Fruit fly (Drosophila melanogaster) whole organism, embryonic: ENCODE measurements around the gene CG15894.
A peak's percentile ranks its signal among the peaks of the same experiment; 100 is the strongest.

Experiments used
- CG10267 ChIP-seq: fragments of 200-800 bp; sonication (Bioruptor generic); optimal IDR thresholded peaks from 2 replicates; lab custom pipeline; 2018; ENCODE audit warnings: missing biosample characterization, mild to moderate bottlenecking, missing genetic modification characterization, moderate library complexity
- CG10543 ChIP-seq: fragments of 200-800 bp; sonication (Bioruptor generic); optimal IDR thresholded peaks from 3 replicates; lab custom pipeline; 2017; ENCODE audit warnings: missing biosample characterization, mild to moderate bottlenecking, missing genetic modification characterization, moderate library complexity
- CG12155 ChIP-seq: fragments of 200-800 bp; sonication (Bioruptor generic); optimal IDR thresholded peaks from 3 replicates; lab custom pipeline; 2016; ENCODE audit warnings: missing biosample characterization, missing genetic modification characterization
- CG15011 ChIP-seq: fragments of 200-800 bp; sonication (Bioruptor generic); optimal IDR thresholded peaks from 3 replicates; lab custom pipeline; 2018; ENCODE audit warnings: missing biosample characterization, mild to moderate bottlenecking, missing genetic modification characterization
- CG16815 ChIP-seq: fragments of 200-800 bp; sonication (Bioruptor generic); optimal IDR thresholded peaks from 3 replicates; lab custom pipeline; 2017; ENCODE audit warnings: missing biosample characterization, mild to moderate bottlenecking, missing genetic modification characterization
- CG17361 ChIP-seq: fragments of 200-800 bp; sonication (Bioruptor generic); IDR thresholded peaks from 3 replicates; pipeline ENCODE4 v1.3.6; 2022; ENCODE audit warnings: missing biosample characterization, missing genetic modification characterization
- CG17829 ChIP-seq: fragments of 200-800 bp; optimal IDR thresholded peaks from 2 replicates; lab custom pipeline; 2019; ENCODE audit warnings: missing biosample characterization, mild to moderate bottlenecking, missing genetic modification characterization, moderate library complexity
- CG18476 ChIP-seq: fragments of 200-800 bp; sonication (Bioruptor generic); optimal IDR thresholded peaks from 2 replicates; lab custom pipeline; 2016; ENCODE audit warnings: missing biosample characterization, mild to moderate bottlenecking, missing genetic modification characterization
- CG18599 ChIP-seq: fragments of 200-800 bp; sonication (Bioruptor generic); optimal IDR thresholded peaks from 3 replicates; lab custom pipeline; 2017; ENCODE audit warnings: missing biosample characterization, missing genetic modification characterization, mild to moderate bottlenecking, moderate library complexity, missing genetic modification reagents
- CG2120 ChIP-seq: fragments of 200-800 bp; sonication (Bioruptor generic); optimal IDR thresholded peaks from 3 replicates; lab custom pipeline; 2016; ENCODE audit warnings: missing biosample characterization, missing genetic modification characterization
- CG2129 ChIP-seq: fragments of 200-800 bp; sonication (Bioruptor generic); IDR thresholded peaks from 2 replicates; pipeline ENCODE4 v1.3.6; 2022; ENCODE audit warnings: missing biosample characterization, missing genetic modification characterization; ENCODE audit not compliant: partially characterized antibody
- CG3281 ChIP-seq: fragments of 200-800 bp; sonication (Bioruptor generic); optimal IDR thresholded peaks from 3 replicates; lab custom pipeline; 2017; ENCODE audit warnings: missing biosample characterization, mild to moderate bottlenecking, missing genetic modification characterization
- CG33557 ChIP-seq: fragments of 200-800 bp; sonication (Bioruptor generic); optimal IDR thresholded peaks from 2 replicates; lab custom pipeline; 2019; ENCODE audit warnings: missing biosample characterization, mild to moderate bottlenecking, missing genetic modification characterization, moderate library complexity
- CG4730 ChIP-seq: fragments of 200-800 bp; sonication (Bioruptor generic); IDR thresholded peaks from 2 replicates; pipeline ENCODE4 v1.3.6; 2022; ENCODE audit warnings: missing biosample characterization, missing genetic modification characterization
- CG5953 ChIP-seq: fragments of 200-800 bp; sonication (Bioruptor generic); IDR thresholded peaks from 2 replicates; pipeline ENCODE4 v1.3.6; 2022; ENCODE audit warnings: missing biosample characterization, missing genetic modification characterization
- CG7963 ChIP-seq: fragments of 200-800 bp; sonication (Bioruptor generic); IDR thresholded peaks from 3 replicates; pipeline ENCODE4 v1.3.6; 2022; ENCODE audit warnings: missing biosample characterization, missing genetic modification characterization; ENCODE audit not compliant: partially characterized antibody
- CG8281 ChIP-seq: fragments of 200-800 bp; sonication (Bioruptor generic); optimal IDR thresholded peaks from 2 replicates; lab custom pipeline; 2018; ENCODE audit warnings: missing biosample characterization, mild to moderate bottlenecking, missing genetic modification characterization, moderate library complexity
- CG8944 ChIP-seq: fragments of 200-800 bp; sonication (Bioruptor generic); optimal IDR thresholded peaks from 3 replicates; lab custom pipeline; 2016; ENCODE audit warnings: missing biosample characterization, missing genetic modification characterization
- Dip3 ChIP-seq: fragments of 200-800 bp; sonication (Bioruptor generic); optimal IDR thresholded peaks from 3 replicates; lab custom pipeline; 2016; ENCODE audit warnings: missing biosample characterization, missing genetic modification characterization
- Drgx ChIP-seq: fragments of 200-800 bp; sonication (Bioruptor generic); IDR thresholded peaks from 2 replicates; pipeline ENCODE4 v1.3.6; 2022; ENCODE audit warnings: missing biosample characterization, missing genetic modification characterization
- Hr51 ChIP-seq, 2 experiments: fragments of 200-800 bp; sonication (Bioruptor generic); optimal IDR thresholded peaks; 2 replicates in 1 of 2; 3 replicates in 1 of 2; lab custom pipeline; 2016 to 2018; ENCODE audit warnings: missing biosample characterization in 2 of 2, missing genetic modification characterization in 2 of 2, mild to moderate bottlenecking in 1 of 2, moderate library complexity in 1 of 2
- Hr78 ChIP-seq, 2 experiments: fragments of 200-800 bp in 1 of 2; fragments of >200 bp in 1 of 2; sonication (Bioruptor generic) in 1 of 2; optimal IDR thresholded peaks; 2 replicates each; lab custom pipeline; 2017 to 2019; ENCODE audit warnings: missing biosample characterization in 2 of 2, missing genetic modification characterization in 2 of 2, mild to moderate bottlenecking in 1 of 2, moderate library complexity in 1 of 2
- Mad ChIP-seq: fragments of 200-800 bp; sonication (Bioruptor generic); optimal IDR thresholded peaks from 2 replicates; lab custom pipeline; 2016; ENCODE audit warnings: missing biosample characterization, missing genetic modification characterization
- Mes4 ChIP-seq: fragments of 200-800 bp; sonication (Bioruptor generic); optimal IDR thresholded peaks from 2 replicates; lab custom pipeline; 2016; ENCODE audit warnings: missing biosample characterization, missing genetic modification characterization
- Mrtf ChIP-seq: fragments of 200-800 bp; sonication (Bioruptor generic); IDR thresholded peaks from 3 replicates; pipeline ENCODE4 v1.3.6; 2022; ENCODE audit warnings: missing biosample characterization, missing genetic modification characterization
- NK7.1 ChIP-seq: fragments of 200-800 bp; sonication (Bioruptor generic); optimal IDR thresholded peaks from 3 replicates; lab custom pipeline; 2016; ENCODE audit warnings: missing biosample characterization, missing genetic modification characterization
- Neu2 ChIP-seq: fragments of 200-800 bp; sonication (Bioruptor generic); optimal IDR thresholded peaks from 3 replicates; lab custom pipeline; 2016; ENCODE audit warnings: missing biosample characterization, missing genetic modification characterization, borderline replicate concordance
- NfI ChIP-seq: fragments of 200-800 bp; sonication (Bioruptor generic); optimal IDR thresholded peaks from 3 replicates; lab custom pipeline; 2018; ENCODE audit warnings: missing biosample characterization, mild to moderate bottlenecking, missing genetic modification characterization, moderate library complexity
- Optix ChIP-seq: fragments of 200-800 bp; sonication (Bioruptor generic); IDR thresholded peaks from 3 replicates; pipeline ENCODE4 v1.3.6; 2022; ENCODE audit warnings: missing biosample characterization, missing genetic modification characterization
- Side ChIP-seq: fragments of 200-800 bp; sonication (Bioruptor generic); optimal IDR thresholded peaks from 2 replicates; lab custom pipeline; 2016; ENCODE audit warnings: missing biosample characterization, missing genetic modification characterization
- Sox100B ChIP-seq: fragments of 200-800 bp; sonication (Bioruptor generic); optimal IDR thresholded peaks from 3 replicates; lab custom pipeline; 2018; ENCODE audit warnings: missing biosample characterization, mild to moderate bottlenecking, missing genetic modification characterization
- Spps ChIP-seq: fragments of 200-800 bp; sonication (Bioruptor generic); optimal IDR thresholded peaks from 2 replicates; lab custom pipeline; 2018; ENCODE audit warnings: missing biosample characterization, mild to moderate bottlenecking, missing genetic modification characterization
- amos ChIP-seq: fragments of 200-800 bp; sonication (Bioruptor generic); IDR thresholded peaks from 2 replicates; pipeline ENCODE4 v1.3.6; 2022; ENCODE audit warnings: missing biosample characterization, missing genetic modification characterization; ENCODE audit not compliant: partially characterized antibody
- bbx ChIP-seq: fragments of 200-800 bp; sonication (Bioruptor generic); IDR thresholded peaks from 2 replicates; pipeline ENCODE4 v1.3.6; 2022; ENCODE audit warnings: missing biosample characterization, missing genetic modification characterization; ENCODE audit not compliant: partially characterized antibody
- chm ChIP-seq: fragments of 200-800 bp; sonication (Bioruptor generic); IDR thresholded peaks from 2 replicates; pipeline ENCODE4 v1.3.6; 2022; ENCODE audit warnings: missing biosample characterization, missing genetic modification characterization
- corto ChIP-seq: fragments of 200-800 bp; sonication (Bioruptor generic); optimal IDR thresholded peaks from 2 replicates; lab custom pipeline; 2016; ENCODE audit warnings: missing biosample characterization, mild to moderate bottlenecking, missing genetic modification characterization, moderate library complexity
- cwo ChIP-seq: fragments of 200-800 bp; sonication (Bioruptor generic); optimal IDR thresholded peaks from 3 replicates; lab custom pipeline; 2017; ENCODE audit warnings: missing biosample characterization, missing genetic modification characterization, mild to moderate bottlenecking, moderate library complexity, missing genetic modification reagents
- eyg ChIP-seq: fragments of 200-800 bp; sonication (Bioruptor generic); optimal IDR thresholded peaks from 3 replicates; lab custom pipeline; 2016; ENCODE audit warnings: missing biosample characterization, missing genetic modification characterization
- hkb ChIP-seq, 2 experiments: fragments of 200-800 bp in 1 of 2; fragments of >200 bp in 1 of 2; sonication (Bioruptor generic) in 1 of 2; IDR thresholded peaks in 1 of 2; optimal IDR thresholded peaks in 1 of 2; 2 replicates each; pipeline versions ENCODE4 v1.3.6 to Lab custom; 2017 to 2022; ENCODE audit warnings: missing biosample characterization in 1 of 2, missing genetic modification characterization in 1 of 2
- jumu ChIP-seq: fragments of 200-800 bp; sonication (Bioruptor generic); optimal IDR thresholded peaks from 3 replicates; lab custom pipeline; 2016; ENCODE audit warnings: missing biosample characterization, missing genetic modification characterization
- onecut ChIP-seq: fragments of 200-800 bp; sonication (Bioruptor generic); IDR thresholded peaks from 2 replicates; pipeline ENCODE4 v1.3.6; 2022; ENCODE audit warnings: missing biosample characterization, missing genetic modification characterization
- pfk ChIP-seq: fragments of 200-800 bp; sonication (Bioruptor generic); optimal IDR thresholded peaks from 2 replicates; lab custom pipeline; 2018; ENCODE audit warnings: missing biosample characterization, mild to moderate bottlenecking, missing genetic modification characterization, moderate library complexity
- pnt ChIP-seq: fragments of 200-800 bp; sonication (Bioruptor generic); optimal IDR thresholded peaks from 3 replicates; lab custom pipeline; 2016; ENCODE audit warnings: missing biosample characterization, missing genetic modification characterization
- row ChIP-seq: fragments of 200-800 bp; sonication (Bioruptor generic); IDR thresholded peaks from 3 replicates; pipeline ENCODE4 v1.3.6; 2022; ENCODE audit warnings: missing biosample characterization, missing genetic modification characterization
- salm ChIP-seq: fragments of 200-800 bp; sonication (Bioruptor generic); optimal IDR thresholded peaks from 2 replicates; lab custom pipeline; 2018; ENCODE audit warnings: missing biosample characterization, mild to moderate bottlenecking, missing genetic modification characterization
- sens ChIP-seq: fragments of 200-800 bp; sonication (Bioruptor generic); peaks from one replicate; lab custom pipeline; 2016; ENCODE audit warnings: missing biosample characterization, missing genetic modification characterization
- ssp ChIP-seq: fragments of 200-800 bp; sonication (Bioruptor generic); IDR thresholded peaks from 2 replicates; pipeline ENCODE4 v1.3.6; 2022; ENCODE audit warnings: missing biosample characterization, missing genetic modification characterization
- vvl ChIP-seq: fragments of 200-800 bp; sonication (Bioruptor generic); IDR thresholded peaks from 2 replicates; pipeline ENCODE4 v1.3.6; 2022; ENCODE audit warnings: missing biosample characterization, missing genetic modification characterization
- zen ChIP-seq: fragments of 200-800 bp; sonication (Bioruptor generic); optimal IDR thresholded peaks from 3 replicates; lab custom pipeline; 2018; ENCODE audit warnings: missing biosample characterization, mild to moderate bottlenecking, missing genetic modification characterization, moderate library complexity

The CG15894 gene

dm6 chrX:6340593-6341068 is 31.6 kb downstream of the CG15894 start (continued):
- TF ChIP-seq CG7963 (GFP tag; lab: Robert Waterston, UW) (no peak), row (peak; percentile 69; the same call in 2 of the 3 replicates), CG18476 (peak; percentile 43), sens (GFP tag; lab: Kevin White, UChicago) (peak; percentile 87), salm (tag; lab: Kevin White, UChicago) (peak; percentile 58), bbx (GFP tag; lab: Robert Waterston, UW) (no peak), amos (GFP tag; lab: Robert Waterston, UW) (no peak), zen (tag; lab: Kevin White, UChicago) (no peak), CG5953 (GFP tag; lab: Robert Waterston, UW) (no peak), Optix (no peak), cwo (GFP tag; lab: Kevin White, UChicago) (peak; percentile 17), vvl (GFP tag; lab: Robert Waterston, UW) (peak; percentile 52; the same call in 1 of the 2 replicates), CG2129 (GFP tag; lab: Robert Waterston, UW) (no peak), Mrtf (GFP tag; lab: Robert Waterston, UW) (peak; percentile 46; the same call in 1 of the 3 replicates), CG12155 (GFP tag; lab: Kevin White, UChicago) (peak; percentile 43), Drgx (peak; percentile 60), CG33557 (GFP tag; lab: Kevin White, UChicago) (peak; percentile 6), CG2120 (GFP tag; lab: Kevin White, UChicago) (peak; percentile 66), CG3281 (GFP tag; lab: Kevin White, UChicago) (peak; percentile 90), onecut (no peak), CG18599 (GFP tag; lab: Kevin White, UChicago) (peak; percentile 84), CG17361 (GFP tag; lab: Robert Waterston, UW) (peak; percentile 87), CG8944 (GFP tag; lab: Kevin White, UChicago) (no peak), Spps (tag; lab: Kevin White, UChicago) (peak; percentile 24), NK7.1 (GFP tag; lab: Kevin White, UChicago) (no peak), CG10267 (peak; percentile 66), pnt (GFP tag; lab: Kevin White, UChicago) (no peak), Side (GFP tag; lab: Kevin White, UChicago) (no peak), CG8281 (tag; lab: Kevin White, UChicago) (peak; percentile 53), CG4730 (GFP tag; lab: Robert Waterston, UW) (no peak), CG17829 (tag; lab: Kevin White, UChicago) (peak; percentile 64), Hr78 (GFP tag; optimal IDR thresholded peaks at IDR 0.05; lab: Kevin White, UChicago) (peak in 1 of 2 experiments; percentile 42), Dip3 (GFP tag; lab: Kevin White, UChicago) (peak; percentile 34), eyg (GFP tag; lab: Kevin White, UChicago) (peak; percentile 10), CG10543 (GFP tag; lab: Kevin White, UChicago) (peak; percentile 80), NfI (GFP tag; lab: Kevin White, UChicago) (peak; percentile 76), Mad (GFP tag; lab: Kevin White, UChicago) (no peak), hkb (optimal IDR thresholded peaks at IDR 0.05; lab: Kevin White, UChicago) (no peak), hkb (GFP tag; IDR thresholded peaks at IDR 0.05; lab: Robert Waterston, UW) (peak; percentile 64; the same call in 1 of the 2 replicates), Hr51 (GFP tag; optimal IDR thresholded peaks at IDR 0.05; lab: Kevin White, UChicago) (peak in 1 of 2 experiments; percentile 86), CG16815 (GFP tag; lab: Kevin White, UChicago) (peak; percentile 43), pfk (GFP tag; lab: Kevin White, UChicago) (no peak), jumu (GFP tag; lab: Kevin White, UChicago) (peak; percentile 14), CG15011 (GFP tag; lab: Kevin White, UChicago) (peak; percentile 77), ssp (GFP tag; lab: Robert Waterston, UW) (peak; percentile 28; the same call in 1 of the 2 replicates), corto (peak; percentile 15), chm (GFP tag; lab: Robert Waterston, UW) (no peak), Mes4 (no peak), Sox100B (peak; percentile 88), Neu2 (GFP tag; lab: Kevin White, UChicago) (no peak)
